Worm (Caenorhabditis elegans) whole organism, late embryonic: Measurements from ENCODE around the gene F41C3.2.

Experiments
- C08G9.2 ChIP-seq: sonication (generic microtip); optimal IDR thresholded peaks from 2 replicates; lab custom pipeline; 2016; ENCODE audit warnings: mild to moderate bottlenecking, missing genetic modification characterization, moderate library complexity, missing compliant biosample characterization
- C38D4.7 ChIP-seq: fragments of 200-800 bp; sonication (Bioruptor generic); optimal IDR thresholded peaks from 2 replicates; lab custom pipeline; 2018; ENCODE audit warnings: mild to moderate bottlenecking, missing genetic modification characterization, moderate library complexity, missing compliant biosample characterization
- F13H6.1 ChIP-seq: sonication (generic microtip); optimal IDR thresholded peaks from 2 replicates; lab custom pipeline; 2016; ENCODE audit warnings: missing genetic modification characterization, missing compliant biosample characterization
- K02D7.2 ChIP-seq: sonication (generic microtip); optimal IDR thresholded peaks from 2 replicates; lab custom pipeline; 2017; ENCODE audit warnings: mild to moderate bottlenecking, missing genetic modification characterization, missing compliant biosample characterization
- T23F11.4 ChIP-seq: fragments of 200-800 bp; sonication (Bioruptor generic); optimal IDR thresholded peaks from 2 replicates; lab custom pipeline; 2018; ENCODE audit warnings: mild to moderate bottlenecking, missing genetic modification characterization, missing compliant biosample characterization
- Y22D7AL.16 ChIP-seq: sonication (generic microtip); optimal IDR thresholded peaks from 2 replicates; lab custom pipeline; 2016; ENCODE audit warnings: missing genetic modification characterization, missing compliant biosample characterization
- ahr-1 ChIP-seq: sonication (generic microtip); optimal IDR thresholded peaks from 2 replicates; lab custom pipeline; 2016; ENCODE audit warnings: missing genetic modification characterization, missing compliant biosample characterization
- ama-1 ChIP-seq: fragments of 150-350 bp; optimal IDR thresholded peaks from 2 replicates; lab custom pipeline; 2014
- ceh-18 ChIP-seq: sonication (generic microtip); optimal IDR thresholded peaks from 2 replicates; lab custom pipeline; 2016; ENCODE audit warnings: missing genetic modification characterization, missing compliant biosample characterization
- ceh-19 ChIP-seq: fragments of 200-800 bp; sonication (Bioruptor generic); optimal IDR thresholded peaks from 2 replicates; lab custom pipeline; 2018; ENCODE audit warnings: mild to moderate bottlenecking, missing genetic modification characterization, missing compliant biosample characterization
- ceh-2 ChIP-seq: sonication (generic microtip); optimal IDR thresholded peaks from 2 replicates; lab custom pipeline; 2016; ENCODE audit warnings: missing genotype, missing genetic modification characterization, missing compliant biosample characterization
- ceh-22 ChIP-seq: sonication (generic microtip); optimal IDR thresholded peaks from 2 replicates; lab custom pipeline; 2017; ENCODE audit warnings: missing biosample characterization, missing genetic modification characterization
- ceh-24 ChIP-seq: sonication (generic microtip); optimal IDR thresholded peaks from 2 replicates; lab custom pipeline; 2016; ENCODE audit warnings: mild to moderate bottlenecking, missing genetic modification characterization, missing compliant biosample characterization
- ceh-31 ChIP-seq: sonication (generic microtip); optimal IDR thresholded peaks from 2 replicates; lab custom pipeline; 2016; ENCODE audit warnings: missing genetic modification characterization, missing compliant biosample characterization
- ceh-45 ChIP-seq: fragments of 200-800 bp; sonication (Bioruptor generic); IDR thresholded peaks from 2 replicates; pipeline ENCODE4 v1.3.6; 2022; ENCODE audit warnings: missing genetic modification reagents, missing genetic modification characterization, missing compliant biosample characterization
- ceh-6 ChIP-seq: fragments of 200-800 bp; sonication (Bioruptor generic); optimal IDR thresholded peaks from 2 replicates; lab custom pipeline; 2018; ENCODE audit warnings: mild to moderate bottlenecking, missing genetic modification characterization, missing compliant biosample characterization
- ceh-9 ChIP-seq: sonication (generic microtip); optimal IDR thresholded peaks from 2 replicates; lab custom pipeline; 2016; ENCODE audit warnings: mild to moderate bottlenecking, missing genetic modification characterization, inconsistent platforms, missing compliant biosample characterization
- elt-2 ChIP-seq: sonication (generic microtip); optimal IDR thresholded peaks from 2 replicates; lab custom pipeline; 2016; ENCODE audit warnings: missing genetic modification reagents, missing genetic modification characterization, missing compliant biosample characterization
- gmeb-2 ChIP-seq: sonication (generic microtip); optimal IDR thresholded peaks from 2 replicates; lab custom pipeline; 2016; ENCODE audit warnings: missing genetic modification characterization, inconsistent platforms, missing compliant biosample characterization
- hlh-15 ChIP-seq: sonication (generic microtip); optimal IDR thresholded peaks from 2 replicates; lab custom pipeline; 2016; ENCODE audit warnings: missing genetic modification characterization, missing compliant biosample characterization
- hlh-30 ChIP-seq: sonication (generic microtip); optimal IDR thresholded peaks from 2 replicates; lab custom pipeline; 2017; ENCODE audit warnings: antibody characterized with exemption, missing genetic modification characterization, missing compliant biosample characterization; ENCODE audit not compliant: insufficient read depth
- hlh-8 ChIP-seq: sonication (generic microtip); optimal IDR thresholded peaks from 2 replicates; lab custom pipeline; 2016; ENCODE audit warnings: missing genotype, missing genetic modification characterization, missing compliant biosample characterization
- lin-11 ChIP-seq: fragments of 200-800 bp; sonication (Bioruptor generic); optimal IDR thresholded peaks from 2 replicates; lab custom pipeline; 2018; ENCODE audit warnings: mild to moderate bottlenecking, missing genetic modification characterization, missing compliant biosample characterization
- nfya-1 ChIP-seq: sonication (generic microtip); optimal IDR thresholded peaks from 2 replicates; lab custom pipeline; 2017; ENCODE audit warnings: missing genetic modification characterization, mild to moderate bottlenecking, missing compliant biosample characterization, antibody characterized with exemption, moderate library complexity
- nhr-232 ChIP-seq: sonication (generic microtip); optimal IDR thresholded peaks from 2 replicates; lab custom pipeline; 2016; ENCODE audit warnings: missing genetic modification characterization, missing compliant biosample characterization
- pat-9 ChIP-seq: fragments of 200-800 bp; sonication (Bioruptor generic); optimal IDR thresholded peaks from 2 replicates; lab custom pipeline; 2018; ENCODE audit warnings: mild to moderate bottlenecking, missing genetic modification characterization, moderate library complexity, missing compliant biosample characterization
- pha-4 ChIP-seq: fragments of 150-350 bp; optimal IDR thresholded peaks from 2 replicates; lab custom pipeline; 2018; ENCODE audit warnings: missing biosample characterization, missing genetic modification reagents, missing genetic modification characterization
- pqm-1 ChIP-seq: sonication (generic microtip); optimal IDR thresholded peaks from 2 replicates; lab custom pipeline; 2016; ENCODE audit warnings: missing genetic modification characterization, missing compliant biosample characterization
- ref-2 ChIP-seq: sonication (generic microtip); optimal IDR thresholded peaks from 2 replicates; lab custom pipeline; 2016; ENCODE audit warnings: missing genetic modification characterization, missing compliant biosample characterization
- sdc-2 ChIP-seq: sonication (generic microtip); optimal IDR thresholded peaks from 2 replicates; lab custom pipeline; 2016; ENCODE audit warnings: missing genotype, missing genetic modification characterization, missing compliant biosample characterization
- sox-4 ChIP-seq: sonication (generic microtip); optimal IDR thresholded peaks from 2 replicates; lab custom pipeline; 2017; ENCODE audit warnings: mild to moderate bottlenecking, missing genetic modification characterization, inconsistent platforms, missing compliant biosample characterization
- tbx-2 ChIP-seq: sonication (generic microtip); optimal IDR thresholded peaks from 2 replicates; lab custom pipeline; 2016; ENCODE audit warnings: missing genetic modification characterization, missing compliant biosample characterization
- unc-3 ChIP-seq, 2 experiments: fragments of 200-800 bp in 1 of 2; sonication (Bioruptor generic) in 1 of 2; sonication (generic microtip) in 1 of 2; conservative IDR thresholded peaks in 1 of 2; optimal IDR thresholded peaks in 1 of 2; 2 replicates each; pipeline versions ENCODE4 v1.3.6 to Lab custom; 2016 to 2022; ENCODE audit warnings: missing compliant biosample characterization in 2 of 2, missing genetic modification characterization in 2 of 2, missing genetic modification reagents in 1 of 2
- unc-55 ChIP-seq: sonication (generic microtip); optimal IDR thresholded peaks from 2 replicates; lab custom pipeline; 2017; ENCODE audit warnings: missing biosample characterization, missing genetic modification reagents, missing genetic modification characterization
- ztf-16 ChIP-seq: sonication (generic microtip); optimal IDR thresholded peaks from 2 replicates; lab custom pipeline; 2017; ENCODE audit warnings: missing genetic modification characterization, missing compliant biosample characterization

Gene F41C3.2

DNA sequence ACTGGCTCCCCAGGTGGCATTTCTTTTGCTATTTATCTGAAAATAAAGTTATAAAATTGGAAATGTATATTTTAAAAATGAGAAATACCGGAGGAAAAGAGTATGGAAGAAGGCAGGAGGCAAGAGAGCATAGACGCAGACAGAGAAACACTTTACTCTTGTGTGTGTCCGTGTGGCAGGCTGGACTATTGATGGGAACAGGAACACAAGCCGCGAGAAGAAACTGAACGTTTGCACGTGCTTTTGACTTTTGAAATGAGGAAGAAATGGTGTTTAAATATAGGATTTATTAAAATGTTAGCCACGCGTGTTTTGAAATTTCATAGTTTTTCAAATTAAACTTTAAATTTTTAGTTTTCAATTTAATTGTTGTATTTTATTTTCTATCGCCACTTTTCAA lies 23.6 kb upstream of the F41C3.2 start, which contains the start of gene F10G7.10:
TSS of gene F10G7.10 (minus strand) at position 145 of the 400 bp plus-strand sequence.
- no peak for TF ChIP-seq nfya-1 (tag; lab: Kevin White, UChicago)
- no peak for TF ChIP-seq K02D7.2
- TF ChIP-seq ceh-6 (GFP tag; lab: Kevin White, UChicago) = no peak
- TF ChIP-seq unc-3 (GFP tag; conservative IDR thresholded peaks at IDR 0.05; lab: Robert Waterston, UW) = no peak
- TF ChIP-seq unc-3 (tag; optimal IDR thresholded peaks at IDR 0.05; lab: Kevin White, UChicago) = no peak
- no peak for TF ChIP-seq ceh-18 (tag; lab: Kevin White, UChicago)
- TF ChIP-seq ref-2 (tag; lab: Kevin White, UChicago) = no peak

DNA sequence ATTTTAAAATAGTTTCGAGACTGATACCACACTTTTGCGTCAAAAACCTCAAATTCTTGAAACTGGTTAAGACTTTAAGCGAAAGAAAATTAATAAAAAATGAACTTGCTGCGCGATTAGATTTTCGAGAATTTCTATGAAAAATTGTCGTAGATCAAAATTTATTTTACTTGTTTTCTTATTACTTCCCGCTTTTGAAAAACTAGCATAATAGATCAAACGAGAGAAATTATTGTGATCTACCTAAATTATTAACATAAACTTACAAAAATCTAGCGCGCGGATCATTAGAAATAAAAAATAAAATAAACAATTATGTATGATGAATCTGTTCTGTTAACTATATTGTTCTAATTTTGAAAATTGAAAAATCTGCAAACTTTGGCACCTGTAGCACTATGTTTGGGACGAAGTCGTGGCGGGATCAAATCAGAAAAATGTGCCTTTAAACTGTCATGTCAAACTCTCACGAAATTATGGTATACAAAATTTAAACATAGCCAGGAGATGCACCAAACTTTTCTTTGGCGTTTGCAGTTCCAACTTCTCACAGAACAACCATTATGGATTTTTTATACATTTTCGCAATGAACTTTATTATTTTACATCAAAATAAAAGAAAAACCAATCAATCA lies 22.9 kb upstream of the F41C3.2 start:
- no peak for TF ChIP-seq ref-2 (tag; lab: Kevin White, UChicago)
- no peak for TF ChIP-seq C08G9.2
- no peak for TF ChIP-seq ceh-31 (tag; lab: Kevin White, UChicago)
- TF ChIP-seq ceh-19 (GFP tag; lab: Kevin White, UChicago) = no peak
- TF ChIP-seq K02D7.2 = no peak
- TF ChIP-seq hlh-8 = no peak
- no peak for TF ChIP-seq unc-55 (GFP tag; lab: Kevin White, UChicago)
- TF ChIP-seq tbx-2 (tag; lab: Kevin White, UChicago) = no peak
- no peak for TF ChIP-seq ceh-45 (GFP tag; lab: Robert Waterston, UW)
- TF ChIP-seq ceh-9 (tag; lab: Kevin White, UChicago) = no peak
- no peak for TF ChIP-seq ceh-2 (tag; lab: Kevin White, UChicago)
- TF ChIP-seq F13H6.1 (tag; lab: Kevin White, UChicago) = no peak
- no peak for TF ChIP-seq lin-11 (tag; lab: Kevin White, UChicago)
- TF ChIP-seq ama-1 (lab: Kevin White, UChicago) = no peak
- no peak for TF ChIP-seq nfya-1 (tag; lab: Kevin White, UChicago)
- no peak for TF ChIP-seq nhr-232

DNA sequence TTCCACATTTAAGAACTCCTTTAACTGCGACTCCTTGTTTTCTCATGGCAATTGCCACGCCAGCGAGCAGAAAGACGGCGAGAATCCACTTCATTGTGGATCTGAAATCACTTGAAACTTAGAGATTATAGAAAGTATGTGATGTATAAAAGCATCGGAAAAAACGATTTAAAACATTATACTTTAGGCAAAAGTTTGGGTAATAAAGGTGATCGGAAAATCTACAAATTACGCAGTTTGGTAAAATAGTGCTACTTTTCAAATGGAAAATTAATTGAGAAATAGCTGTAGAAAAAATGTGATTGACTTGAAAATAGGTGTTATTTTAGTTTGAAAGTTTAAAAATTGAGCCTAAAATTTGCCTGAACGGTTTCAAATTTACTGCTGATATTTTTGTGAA lies 22.0 kb upstream of the F41C3.2 start, which contains the start of gene ttr-41:
TSS of gene ttr-41 (minus strand) at position 101 of the 400 bp plus-strand sequence.
- no peak for TF ChIP-seq pha-4 (tag; lab: Kevin White, UChicago)
- no peak for TF ChIP-seq sdc-2 (tag; lab: Kevin White, UChicago)
- no peak for TF ChIP-seq pat-9
- no peak for TF ChIP-seq ceh-18 (tag; lab: Kevin White, UChicago)
- TF ChIP-seq C38D4.7 (GFP tag; lab: Kevin White, UChicago) = no peak
- TF ChIP-seq hlh-30 = no peak
- no peak for TF ChIP-seq ceh-6 (GFP tag; lab: Kevin White, UChicago)
- no peak for TF ChIP-seq hlh-15 (tag; lab: Kevin White, UChicago)
- TF ChIP-seq sox-4 (tag; lab: Kevin White, UChicago) = no peak
- TF ChIP-seq ztf-16 (tag; lab: Kevin White, UChicago) = no peak

DNA sequence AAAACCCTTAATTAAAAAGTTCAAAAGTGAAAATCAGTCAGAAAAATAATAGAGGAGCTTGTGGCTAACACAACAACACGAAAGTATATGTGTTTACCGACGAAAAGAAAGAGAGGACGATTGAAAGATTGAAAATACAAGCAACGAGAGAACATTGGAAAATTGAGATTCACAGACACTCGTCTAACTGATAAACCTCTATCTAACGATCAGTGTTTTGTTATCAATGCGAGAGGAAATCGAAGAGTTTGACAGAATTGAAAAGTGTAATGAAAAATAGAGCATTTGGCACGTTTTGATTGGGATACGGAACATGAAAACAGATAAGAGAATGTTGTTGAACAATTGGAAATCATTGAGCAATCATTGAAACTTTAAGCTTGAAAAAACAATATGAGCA lies 21.1 kb upstream of the F41C3.2 start:
- TF ChIP-seq unc-3 (GFP tag; conservative IDR thresholded peaks at IDR 0.05; lab: Robert Waterston, UW) (no peak), unc-3 (tag; optimal IDR thresholded peaks at IDR 0.05; lab: Kevin White, UChicago) (no peak), elt-2 (tag; lab: Kevin White, UChicago) (peak; percentile 93)

DNA sequence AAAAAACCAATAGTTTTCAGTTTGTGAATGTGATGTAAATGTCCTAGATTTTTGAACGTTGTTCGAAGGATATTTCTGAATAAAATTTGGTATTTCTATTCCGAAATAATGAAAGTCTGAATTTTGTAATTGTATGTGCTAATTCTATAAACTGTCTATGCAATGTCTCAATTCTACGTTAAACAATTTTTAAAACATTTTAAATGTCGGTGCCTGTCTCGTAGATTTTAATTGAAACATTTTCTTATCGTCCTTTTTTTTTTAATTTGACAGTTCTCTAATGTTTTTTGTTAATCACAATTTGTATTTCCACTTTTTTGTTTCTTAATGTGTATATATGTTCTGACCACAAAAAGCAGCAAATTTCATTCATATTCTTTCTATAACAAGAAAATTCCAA lies 20.0 kb upstream of the F41C3.2 start, which contains the start of gene F41C3.7:
TSS of gene F41C3.7 (plus strand) at position 301 of the 400 bp plus-strand sequence.
- TF ChIP-seq gmeb-2 (tag; lab: Kevin White, UChicago) (no peak), ceh-24 (tag; lab: Kevin White, UChicago) (no peak), T23F11.4 (no peak), ceh-18 (tag; lab: Kevin White, UChicago) (no peak), ceh-22 (tag; lab: Kevin White, UChicago) (no peak), Y22D7AL.16 (tag; lab: Kevin White, UChicago) (no peak), unc-3 (GFP tag; conservative IDR thresholded peaks at IDR 0.05; lab: Robert Waterston, UW) (no peak), unc-3 (tag; optimal IDR thresholded peaks at IDR 0.05; lab: Kevin White, UChicago) (no peak), ahr-1 (tag; lab: Kevin White, UChicago) (no peak), pqm-1 (tag; lab: Kevin White, UChicago) (no peak), sox-4 (tag; lab: Kevin White, UChicago) (no peak)
